Worm (Caenorhabditis elegans) whole organism, mixed stage, embryonic: ENCODE data around the gene K02E7.11.

ENCODE experiments used
- blmp-1 ChIP-seq: fragments of 150-350 bp; optimal IDR thresholded peaks from 2 replicates; lab custom pipeline; 2014; ENCODE audit warnings: missing biosample characterization, missing genetic modification characterization
- ces-1 ChIP-seq: fragments of 150-350 bp; optimal IDR thresholded peaks from 2 replicates; lab custom pipeline; 2014; ENCODE audit warnings: missing biosample characterization, missing genetic modification reagents, missing genetic modification characterization
- cnd-1 ChIP-seq: fragments of 200-800 bp; sonication (Bioruptor generic); optimal IDR thresholded peaks from 2 replicates; lab custom pipeline; 2018; ENCODE audit warnings: mild to moderate bottlenecking, missing genetic modification characterization, missing compliant biosample characterization
- elt-3 ChIP-seq: fragments of 150-350 bp; optimal IDR thresholded peaks from 2 replicates; lab custom pipeline; 2014; ENCODE audit warnings: missing biosample characterization, missing genetic modification characterization
- lin-32 ChIP-seq: fragments of 200-800 bp; sonication (Bioruptor generic); optimal IDR thresholded peaks from 2 replicates; lab custom pipeline; 2018; ENCODE audit warnings: mild to moderate bottlenecking, missing genetic modification characterization, missing compliant biosample characterization
- mls-2 ChIP-seq: sonication (generic microtip); optimal IDR thresholded peaks from 2 replicates; lab custom pipeline; 2016; ENCODE audit warnings: mild to moderate bottlenecking, missing genetic modification characterization, moderate library complexity, missing compliant biosample characterization
- nhr-12 ChIP-seq: fragments of 150-350 bp; optimal IDR thresholded peaks from 2 replicates; lab custom pipeline; 2014; ENCODE audit warnings: missing biosample characterization, missing genetic modification characterization
- nhr-237 ChIP-seq: fragments of 150-350 bp; optimal IDR thresholded peaks from 2 replicates; lab custom pipeline; 2014; ENCODE audit warnings: missing biosample characterization, missing genetic modification characterization
- nhr-28 ChIP-seq: fragments of 150-350 bp; optimal IDR thresholded peaks from 2 replicates; lab custom pipeline; 2014; ENCODE audit warnings: missing biosample characterization, missing genetic modification characterization
- sem-2 ChIP-seq: fragments of 200-800 bp; sonication (Bioruptor generic); optimal IDR thresholded peaks from 2 replicates; lab custom pipeline; 2018; ENCODE audit warnings: mild to moderate bottlenecking, missing genetic modification characterization, missing compliant biosample characterization
- unc-39 ChIP-seq: fragments of 150-350 bp; optimal IDR thresholded peaks from 2 replicates; lab custom pipeline; 2014; ENCODE audit warnings: missing biosample characterization, missing genetic modification characterization
- unc-62 ChIP-seq: fragments of 150-350 bp; optimal IDR thresholded peaks from 2 replicates; lab custom pipeline; 2014; ENCODE audit warnings: missing biosample characterization, missing genetic modification reagents, missing genetic modification characterization
- ztf-11 ChIP-seq: fragments of 150-350 bp; optimal IDR thresholded peaks from 2 replicates; lab custom pipeline; 2014; ENCODE audit warnings: missing biosample characterization, missing genetic modification characterization

DNA sequence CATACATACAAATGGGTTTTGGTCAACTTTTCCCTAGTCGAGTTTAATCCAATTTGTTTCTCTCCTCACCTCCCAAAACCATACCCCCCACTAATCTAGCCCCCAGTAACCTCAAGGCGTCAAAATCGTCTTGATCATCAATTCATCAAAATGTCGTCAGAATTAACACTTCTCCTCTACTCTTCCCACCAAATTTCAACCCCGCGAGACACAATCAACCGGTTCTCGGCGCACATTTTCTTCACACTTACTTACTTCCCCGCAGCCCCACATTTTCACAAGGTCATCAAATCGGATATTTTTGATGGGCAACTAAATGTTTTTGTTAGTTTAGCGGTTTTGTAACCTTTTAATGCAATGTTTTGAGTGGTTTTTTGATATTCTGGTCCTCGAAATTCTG is 15.4 kb upstream of the K02E7.11 start:
- TF ChIP-seq ces-1 (GFP tag; lab: Kevin White, UChicago) (no peak), blmp-1 (tag; lab: Kevin White, UChicago) (no peak), unc-39 (tag; lab: Kevin White, UChicago) (no peak), lin-32 (no peak), nhr-12 (tag; lab: Kevin White, UChicago) (no peak), nhr-28 (no peak), ztf-11 (tag; lab: Kevin White, UChicago) (no peak), cnd-1 (no peak), sem-2 (GFP tag; lab: Kevin White, UChicago) (no peak), elt-3 (tag; lab: Kevin White, UChicago) (no peak), mls-2 (tag; lab: Kevin White, UChicago) (no peak), nhr-237 (tag; lab: Kevin White, UChicago) (no peak), unc-62 (GFP tag; lab: Kevin White, UChicago) (no peak)
